Fruit fly (Drosophila melanogaster) whole organism, prepupa: ENCODE results near the gene Smr.

Experiments used
- Blimp-1 ChIP-seq: fragments of 200-800 bp; sonication (Bioruptor generic); optimal IDR thresholded peaks from 3 replicates; lab custom pipeline; 2017; ENCODE audit warnings: missing biosample characterization, missing genetic modification characterization, mild to moderate bottlenecking, moderate library complexity, missing genetic modification reagents
- CG10631 ChIP-seq: fragments of 200-800 bp; sonication (Bioruptor generic); optimal IDR thresholded peaks from 2 replicates; lab custom pipeline; 2016; ENCODE audit warnings: missing biosample characterization, missing genetic modification characterization
- CG10669 ChIP-seq: fragments of 200-800 bp; sonication (Bioruptor generic); optimal IDR thresholded peaks from 3 replicates; lab custom pipeline; 2018; ENCODE audit warnings: missing biosample characterization, mild to moderate bottlenecking, missing genetic modification characterization, moderate library complexity
- CG11294 ChIP-seq: fragments of 200-800 bp; sonication (Bioruptor generic); IDR thresholded peaks from 2 replicates; pipeline ENCODE4 v1.3.6; 2022; ENCODE audit warnings: missing biosample characterization, missing genetic modification characterization
- CG11762 ChIP-seq: fragments of 200-800 bp; sonication (Bioruptor generic); optimal IDR thresholded peaks from 3 replicates; lab custom pipeline; 2016; ENCODE audit warnings: missing biosample characterization, missing genetic modification characterization; ENCODE audit not compliant: insufficient read depth
- CG15336 ChIP-seq: fragments of 200-800 bp; sonication (Bioruptor generic); IDR thresholded peaks from 2 replicates; pipeline ENCODE4 v1.3.6; 2022; ENCODE audit warnings: missing biosample characterization, missing genetic modification characterization
- CG1621 ChIP-seq: fragments of 200-800 bp; sonication (Bioruptor generic); optimal IDR thresholded peaks from 3 replicates; lab custom pipeline; 2018; ENCODE audit warnings: missing biosample characterization, mild to moderate bottlenecking, missing genetic modification characterization
- CG31627 ChIP-seq: fragments of 200-800 bp; sonication (Bioruptor generic); optimal IDR thresholded peaks from 3 replicates; lab custom pipeline; 2016; ENCODE audit warnings: missing biosample characterization, missing genetic modification characterization
- CG32006 ChIP-seq: fragments of 200-800 bp; sonication (Bioruptor generic); optimal IDR thresholded peaks from 3 replicates; lab custom pipeline; 2017; ENCODE audit warnings: missing biosample characterization, mild to moderate bottlenecking, missing genetic modification characterization
- CG3919 ChIP-seq: fragments of 200-800 bp; sonication (Bioruptor generic); optimal IDR thresholded peaks from 3 replicates; lab custom pipeline; 2016; ENCODE audit warnings: missing biosample characterization, missing genetic modification characterization
- CG4318 ChIP-seq: fragments of 200-800 bp; sonication (Bioruptor generic); optimal IDR thresholded peaks from 3 replicates; lab custom pipeline; 2017; ENCODE audit warnings: missing biosample characterization, mild to moderate bottlenecking, missing genetic modification characterization
- CG6163 ChIP-seq: fragments of 200-800 bp; sonication (Bioruptor generic); IDR thresholded peaks from 3 replicates; pipeline ENCODE4 v1.3.6; 2022; ENCODE audit warnings: missing biosample characterization, missing genetic modification characterization
- CG6276 ChIP-seq: fragments of 200-800 bp; sonication (Bioruptor generic); optimal IDR thresholded peaks from 2 replicates; lab custom pipeline; 2017; ENCODE audit warnings: missing biosample characterization, mild to moderate bottlenecking, missing genetic modification characterization
- CG6808 ChIP-seq: fragments of 200-800 bp; sonication (Bioruptor generic); optimal IDR thresholded peaks from 3 replicates; lab custom pipeline; 2017; ENCODE audit warnings: missing biosample characterization, missing genetic modification characterization, mild to moderate bottlenecking, moderate library complexity, missing genetic modification reagents
- CG6854 ChIP-seq: fragments of 200-800 bp; sonication (Bioruptor generic); optimal IDR thresholded peaks from 2 replicates; lab custom pipeline; 2017; ENCODE audit warnings: missing biosample characterization, mild to moderate bottlenecking, missing genetic modification characterization
- CG7368 ChIP-seq: fragments of 200-800 bp; sonication (Bioruptor generic); optimal IDR thresholded peaks from 3 replicates; lab custom pipeline; 2016; ENCODE audit warnings: missing biosample characterization, missing genetic modification characterization
- CG8119 ChIP-seq: fragments of 200-800 bp; sonication (Bioruptor generic); IDR thresholded peaks from 3 replicates; pipeline ENCODE4 v1.3.6; 2022; ENCODE audit warnings: missing biosample characterization, missing genetic modification characterization
- CG8319 ChIP-seq: fragments of 200-800 bp; sonication (Bioruptor generic); optimal IDR thresholded peaks from 3 replicates; lab custom pipeline; 2016; ENCODE audit warnings: missing biosample characterization, missing genetic modification characterization
- CG8632 ChIP-seq: fragments of 200-800 bp; sonication (Bioruptor generic); optimal IDR thresholded peaks from 3 replicates; lab custom pipeline; 2016; ENCODE audit warnings: missing biosample characterization, missing genetic modification characterization
- CG9139 ChIP-seq: fragments of 200-800 bp; sonication (Bioruptor generic); optimal IDR thresholded peaks from 3 replicates; lab custom pipeline; 2017; ENCODE audit warnings: missing biosample characterization, mild to moderate bottlenecking, missing genetic modification characterization
- Eip75B ChIP-seq: fragments of 200-800 bp; sonication (Bioruptor generic); optimal IDR thresholded peaks from 3 replicates; lab custom pipeline; 2016; ENCODE audit warnings: missing biosample characterization, missing genetic modification characterization
- Eip78C ChIP-seq: fragments of 200-800 bp; sonication (Bioruptor generic); peaks from one replicate; lab custom pipeline; 2016; ENCODE audit warnings: missing biosample characterization, missing genetic modification characterization
- Eip93F ChIP-seq: fragments of 200-800 bp; sonication (Bioruptor generic); optimal IDR thresholded peaks from 2 replicates; lab custom pipeline; 2016; ENCODE audit warnings: missing biosample characterization, mild to moderate bottlenecking, missing genetic modification characterization
- Ets21C ChIP-seq: fragments of 200-800 bp; sonication (Bioruptor generic); optimal IDR thresholded peaks from 3 replicates; lab custom pipeline; 2016; ENCODE audit warnings: missing biosample characterization, missing genetic modification characterization
- Gug ChIP-seq: fragments of 200-800 bp; sonication (Bioruptor generic); IDR thresholded peaks from 2 replicates; pipeline ENCODE4 v1.3.6; 2022; ENCODE audit warnings: missing biosample characterization, missing genetic modification characterization
- Hr39 ChIP-seq: fragments of 200-800 bp; sonication (Bioruptor generic); optimal IDR thresholded peaks from 2 replicates; lab custom pipeline; 2016; ENCODE audit warnings: missing biosample characterization, missing genetic modification characterization
- Hr4 ChIP-seq: fragments of 200-800 bp; sonication (Bioruptor generic); optimal IDR thresholded peaks from 3 replicates; lab custom pipeline; 2016; ENCODE audit warnings: missing biosample characterization, missing genetic modification characterization
- Lpt ChIP-seq: fragments of 200-800 bp; sonication (Bioruptor generic); optimal IDR thresholded peaks from 3 replicates; lab custom pipeline; 2016; ENCODE audit warnings: missing biosample characterization, missing genetic modification characterization
- Met ChIP-seq: fragments of 200-800 bp; sonication (Bioruptor generic); optimal IDR thresholded peaks from 3 replicates; lab custom pipeline; 2016; ENCODE audit warnings: missing biosample characterization, missing genetic modification characterization
- OdsH ChIP-seq: fragments of 200-800 bp; sonication (Bioruptor generic); optimal IDR thresholded peaks from 3 replicates; lab custom pipeline; 2016; ENCODE audit warnings: missing biosample characterization, missing genetic modification characterization
- Smox ChIP-seq: fragments of 200-800 bp; sonication (Bioruptor generic); optimal IDR thresholded peaks from 3 replicates; lab custom pipeline; 2016; ENCODE audit warnings: missing biosample characterization, missing genetic modification characterization
- Sox102F ChIP-seq: fragments of 200-800 bp; sonication (Bioruptor generic); optimal IDR thresholded peaks from 2 replicates; lab custom pipeline; 2016; ENCODE audit warnings: missing biosample characterization, mild to moderate bottlenecking, missing genetic modification characterization
- Sox14 ChIP-seq: fragments of 200-800 bp; sonication (Bioruptor generic); optimal IDR thresholded peaks from 3 replicates; lab custom pipeline; 2016; ENCODE audit warnings: missing biosample characterization, missing genetic modification characterization
- Sox15 ChIP-seq: fragments of 200-800 bp; sonication (Bioruptor generic); optimal IDR thresholded peaks from 3 replicates; lab custom pipeline; 2016; ENCODE audit warnings: missing biosample characterization, missing genetic modification characterization
- achi ChIP-seq: fragments of 200-800 bp; sonication (Bioruptor generic); optimal IDR thresholded peaks from 3 replicates; lab custom pipeline; 2016; ENCODE audit warnings: missing biosample characterization, missing genetic modification characterization
- acj6 ChIP-seq: fragments of 200-800 bp; sonication (Bioruptor generic); optimal IDR thresholded peaks from 3 replicates; lab custom pipeline; 2016; ENCODE audit warnings: missing biosample characterization, missing genetic modification characterization
- cyc ChIP-seq: fragments of 200-800 bp; sonication (Bioruptor generic); optimal IDR thresholded peaks from 3 replicates; lab custom pipeline; 2016; ENCODE audit warnings: missing biosample characterization, missing genetic modification characterization
- dac ChIP-seq: fragments of 200-800 bp; sonication (Bioruptor generic); optimal IDR thresholded peaks from 2 replicates; lab custom pipeline; 2017; ENCODE audit warnings: missing biosample characterization, mild to moderate bottlenecking, missing genetic modification characterization
- eg ChIP-seq: fragments of 200-800 bp; sonication (Bioruptor generic); IDR thresholded peaks from 3 replicates; pipeline ENCODE4 v1.3.6; 2022; ENCODE audit warnings: missing biosample characterization, missing genetic modification characterization
- esn ChIP-seq: fragments of 200-800 bp; sonication (Bioruptor generic); optimal IDR thresholded peaks from 2 replicates; lab custom pipeline; 2016; ENCODE audit warnings: missing biosample characterization, mild to moderate bottlenecking, missing genetic modification characterization, moderate library complexity
- fd59A ChIP-seq: fragments of 200-800 bp; sonication (Bioruptor generic); optimal IDR thresholded peaks from 2 replicates; lab custom pipeline; 2017; ENCODE audit warnings: missing biosample characterization, mild to moderate bottlenecking, missing genetic modification characterization, missing genetic modification reagents
- fd85E ChIP-seq: fragments of 200-800 bp; sonication (Bioruptor generic); optimal IDR thresholded peaks from 3 replicates; lab custom pipeline; 2016; ENCODE audit warnings: missing biosample characterization, missing genetic modification characterization
- fkh ChIP-seq: fragments of 200-800 bp; sonication (Bioruptor generic); optimal IDR thresholded peaks from 3 replicates; lab custom pipeline; 2017; ENCODE audit warnings: missing biosample characterization, mild to moderate bottlenecking, missing genetic modification characterization, moderate library complexity
- lz ChIP-seq: fragments of 200-800 bp; sonication (Bioruptor generic); optimal IDR thresholded peaks from 3 replicates; lab custom pipeline; 2016; ENCODE audit warnings: missing biosample characterization, missing genetic modification characterization
- net ChIP-seq: fragments of 200-800 bp; sonication (Bioruptor generic); optimal IDR thresholded peaks from 3 replicates; lab custom pipeline; 2016; ENCODE audit warnings: missing biosample characterization, missing genetic modification characterization
- pdm3 ChIP-seq: fragments of 200-800 bp; sonication (Bioruptor generic); optimal IDR thresholded peaks from 3 replicates; lab custom pipeline; 2016; ENCODE audit warnings: missing biosample characterization, missing genetic modification characterization
- spab ChIP-seq: fragments of 200-800 bp; sonication (Bioruptor generic); optimal IDR thresholded peaks from 2 replicates; lab custom pipeline; 2017; ENCODE audit warnings: missing biosample characterization, mild to moderate bottlenecking, missing genetic modification characterization, missing genetic modification reagents
- ss ChIP-seq, 2 experiments: fragments of 200-800 bp; sonication (Bioruptor generic); optimal IDR thresholded peaks; 2 replicates in 1 of 2; 3 replicates in 1 of 2; lab custom pipeline; 2017 to 2018; ENCODE audit warnings: mild to moderate bottlenecking in 2 of 2, missing biosample characterization in 2 of 2, missing genetic modification characterization in 2 of 2, moderate library complexity in 1 of 2
- topi ChIP-seq: fragments of 200-800 bp; sonication (Bioruptor generic); optimal IDR thresholded peaks from 3 replicates; lab custom pipeline; 2016; ENCODE audit warnings: missing biosample characterization, missing genetic modification characterization
- vri ChIP-seq: fragments of 200-800 bp; sonication (Bioruptor generic); optimal IDR thresholded peaks from 3 replicates; lab custom pipeline; 2016; ENCODE audit warnings: missing biosample characterization, mild to moderate bottlenecking, missing genetic modification characterization

Smr gene

DNA sequence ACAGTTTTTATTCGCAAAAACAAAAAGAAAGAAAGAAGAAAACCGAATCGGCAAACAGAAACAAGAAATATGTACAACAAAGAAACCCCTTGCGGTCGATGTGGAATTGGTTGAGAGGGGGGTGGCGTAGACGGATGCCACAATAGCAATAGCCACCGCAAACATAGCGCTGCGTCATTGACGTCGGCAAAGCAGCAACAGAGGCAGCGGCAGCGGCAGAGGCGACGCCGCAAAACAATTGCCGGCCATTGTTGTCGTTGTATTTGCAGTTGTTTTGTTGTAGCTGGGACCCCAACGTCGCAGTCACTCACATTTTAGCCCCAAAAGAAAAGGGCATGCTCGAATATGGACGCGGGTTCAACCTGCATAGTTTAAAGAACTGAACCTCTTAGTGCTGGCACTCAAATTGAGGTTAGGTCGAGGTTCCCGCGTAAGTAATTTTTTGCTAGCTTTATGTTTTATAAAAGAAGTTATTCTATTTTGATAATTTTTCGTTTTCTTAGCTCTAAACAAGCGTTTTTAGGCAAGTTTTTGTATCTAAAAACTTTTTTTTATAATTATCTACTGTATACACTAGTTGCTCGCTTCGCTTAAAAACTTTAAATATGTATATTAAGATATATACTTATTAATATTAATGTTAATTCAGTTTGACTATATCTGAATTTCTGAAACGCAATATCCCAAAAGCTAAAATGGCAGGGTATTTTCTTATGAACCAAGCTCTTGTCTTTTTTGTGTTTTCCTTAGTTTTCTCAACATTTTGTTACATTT is 13.4 kb upstream of the Smr start:
- peak; percentile 86 for TF ChIP-seq pdm3
- no peak for TF ChIP-seq fd85E (GFP tag; lab: Kevin White, UChicago)
- peak; percentile 74 for TF ChIP-seq Met (GFP tag; lab: Kevin White, UChicago)
- peak; percentile 48 for TF ChIP-seq CG1621
- TF ChIP-seq Sox15 (GFP tag; lab: Kevin White, UChicago) = peak; percentile 85
- peak; percentile 88 for TF ChIP-seq CG31627 (GFP tag; lab: Kevin White, UChicago)
- peak; percentile 92 for TF ChIP-seq CG10631 (GFP tag; lab: Kevin White, UChicago)
- peak; percentile 47 for TF ChIP-seq net (GFP tag; lab: Kevin White, UChicago)
- peak; percentile 41; the same call in 2 of the 3 replicates for TF ChIP-seq CG6163
- peak; percentile 85 for TF ChIP-seq esn (GFP tag; lab: Kevin White, UChicago)
- TF ChIP-seq Sox102F (GFP tag; lab: Kevin White, UChicago) = peak; percentile 75
- peak; percentile 73 for TF ChIP-seq Hr4 (GFP tag; lab: Kevin White, UChicago)
- no peak for TF ChIP-seq vri (GFP tag; lab: Kevin White, UChicago)
- peak; percentile 77 for TF ChIP-seq CG6276 (GFP tag; lab: Kevin White, UChicago)
- TF ChIP-seq topi = peak; percentile 82
- TF ChIP-seq CG11762 (GFP tag; lab: Kevin White, UChicago) = peak; percentile 79
- TF ChIP-seq Blimp-1 = peak; percentile 56
- TF ChIP-seq Eip75B = peak; percentile 25
- TF ChIP-seq CG6808 = no peak
- TF ChIP-seq fd59A = no peak
- TF ChIP-seq Sox14 (GFP tag; lab: Kevin White, UChicago) = peak; percentile 73
- peak; percentile 66 for TF ChIP-seq spab (GFP tag; lab: Kevin White, UChicago)
- TF ChIP-seq CG4318 = peak; percentile 87
- peak; percentile 92 for TF ChIP-seq acj6 (GFP tag; lab: Kevin White, UChicago)
- TF ChIP-seq CG15336 = peak; percentile 79
- peak; percentile 90 for TF ChIP-seq Eip78C (GFP tag; lab: Kevin White, UChicago)
- peak; percentile 24 for TF ChIP-seq CG6854 (GFP tag; lab: Kevin White, UChicago)
- TF ChIP-seq lz (GFP tag; lab: Kevin White, UChicago) = peak; percentile 81
- peak; percentile 76 for TF ChIP-seq Smox (GFP tag; lab: Kevin White, UChicago)
- peak; percentile 77 for TF ChIP-seq dac (GFP tag; lab: Kevin White, UChicago)
- peak; percentile 69 for TF ChIP-seq CG10669
- TF ChIP-seq CG8119 = peak; percentile 84
- peak; percentile 51 for TF ChIP-seq Gug (GFP tag; lab: Robert Waterston, UW)
- TF ChIP-seq OdsH = peak; percentile 92
- TF ChIP-seq Ets21C (GFP tag; lab: Kevin White, UChicago) = peak; percentile 74
- peak; percentile 10 for TF ChIP-seq CG7368
- peak; percentile 27 for TF ChIP-seq Eip93F (GFP tag; lab: Kevin White, UChicago)
- TF ChIP-seq CG9139 (GFP tag; lab: Kevin White, UChicago) = no peak
- peak; percentile 72 for TF ChIP-seq Lpt (GFP tag; lab: Kevin White, UChicago)
- peak; percentile 72 for TF ChIP-seq CG8319 (GFP tag; lab: Kevin White, UChicago)
- TF ChIP-seq CG8632 (GFP tag; lab: Kevin White, UChicago) = peak; percentile 85
- TF ChIP-seq CG3919 (GFP tag; lab: Kevin White, UChicago) = peak; percentile 77
- peak; percentile 96 for TF ChIP-seq CG32006 (GFP tag; lab: Kevin White, UChicago)
- TF ChIP-seq ss (GFP tag; optimal IDR thresholded peaks at IDR 0.05; lab: Kevin White, UChicago) = peak in 1 of 2 experiments; percentile 50
- TF ChIP-seq Hr39 (GFP tag; lab: Kevin White, UChicago) = peak; percentile 86
- peak; percentile 17 for TF ChIP-seq fkh (GFP tag; lab: Kevin White, UChicago)
- peak; percentile 89 for TF ChIP-seq achi (GFP tag; lab: Kevin White, UChicago)
- peak; percentile 80 for TF ChIP-seq CG11294 (GFP tag; lab: Robert Waterston, UW)
- TF ChIP-seq eg (GFP tag; lab: Robert Waterston, UW) = peak; percentile 79
- TF ChIP-seq cyc (GFP tag; lab: Kevin White, UChicago) = peak; percentile 79
